Worm (Caenorhabditis elegans) whole organism, L4/young adult: Measurements from ENCODE around the gene apc-2.

Source experiments
- W03F9.2 ChIP-seq: fragments of 150-350 bp; optimal IDR thresholded peaks from 2 replicates; lab custom pipeline; 2014; ENCODE audit warnings: missing biosample characterization, missing genetic modification characterization
- dao-5 ChIP-seq: sonication (generic microtip); optimal IDR thresholded peaks from 2 replicates; lab custom pipeline; 2016; ENCODE audit warnings: missing genotype, missing genetic modification characterization, moderate library complexity, missing compliant biosample characterization
- him-1 ChIP-seq: sonication (generic microtip); optimal IDR thresholded peaks from 2 replicates; lab custom pipeline; 2016; ENCODE audit warnings: missing genotype, missing genetic modification reagents, missing genetic modification characterization, missing compliant biosample characterization

Gene apc-2

ce11 chrIII:8063659-8064058 is 16.8 kb upstream of the apc-2 start:
- no peak for TF ChIP-seq W03F9.2
- TF ChIP-seq dao-5, result no peak
- no peak for TF ChIP-seq him-1

- no peak for TF ChIP-seq W03F9.2
- TF ChIP-seq him-1, result no peak
- TF ChIP-seq dao-5, result no peak
Measured at ce11 chrIII:8065101-8065500, 15.3 kb upstream of the apc-2 start.

ce11 chrIII:8066989-8067388 is 13.4 kb upstream of the apc-2 start, which contains the start of gene pros-1:
Gene pros-1 (plus strand): TSS chrIII:8067289.
- TF ChIP-seq dao-5 (no peak), him-1 (no peak), W03F9.2 (no peak)

- no peak for TF ChIP-seq W03F9.2
- TF ChIP-seq him-1, result no peak
- TF ChIP-seq dao-5, result no peak
Measured at ce11 chrIII:8067798-8068197, 12.6 kb upstream of the apc-2 start.

ce11 chrIII:8069206-8069605 is 11.2 kb upstream of the apc-2 start:
- TF ChIP-seq W03F9.2, result no peak
- no peak for TF ChIP-seq dao-5
- no peak for TF ChIP-seq him-1

- TF ChIP-seq W03F9.2 (no peak), him-1 (no peak), dao-5 (no peak)
Measured at ce11 chrIII:8077180-8077579, 3.2 kb upstream of the apc-2 start.

ce11 chrIII:8085355-8085754 is 4.9 kb downstream of the apc-2 start, which contains the start of the genes K06H7.7 and grp-1:
Gene K06H7.7 (minus strand): TSS chrIII:8085475.
Gene grp-1 (plus strand): TSS chrIII:8085705.
- no peak for TF ChIP-seq him-1
- TF ChIP-seq W03F9.2, result peak; percentile 77

- TF ChIP-seq dao-5 (no peak), W03F9.2 (no peak), him-1 (no peak)
Measured at ce11 chrIII:8088235-8088634, 7.8 kb downstream of the apc-2 start, which contains the start of gene vms-1. Gene vms-1 (plus strand): TSS chrIII:8088535.

- TF ChIP-seq him-1, result no peak
- TF ChIP-seq dao-5, result no peak
- TF ChIP-seq W03F9.2, result no peak
Measured at ce11 chrIII:8091408-8091807, 11.0 kb downstream of the apc-2 start, which contains the start of gene idi-1. Gene idi-1 (plus strand): TSS chrIII:8091708.

ce11 chrIII:8093079-8093623 is 12.7 kb downstream of the apc-2 start, which contains the start of gene K06H7.2:
Gene K06H7.2 (plus strand): TSS chrIII:8093573.
- TF ChIP-seq him-1 (no peak), W03F9.2 (peak; percentile 15)

- TF ChIP-seq dao-5, result no peak
- no peak for TF ChIP-seq W03F9.2
- no peak for TF ChIP-seq him-1
Measured at ce11 chrIII:8098116-8098515, 17.7 kb downstream of the apc-2 start, which contains the start of gene K06H7.8. Gene K06H7.8 (minus strand): TSS chrIII:8098216.

ce11 chrIII:8099022-8099421 is 18.6 kb downstream of the apc-2 start, which contains the start of gene K06H7.1:
Gene K06H7.1 (plus strand): TSS chrIII:8099322.
- TF ChIP-seq W03F9.2, result no peak
- no peak for TF ChIP-seq him-1
- no peak for TF ChIP-seq dao-5

ce11 chrIII:8100960-8101359 is 20.5 kb downstream of the apc-2 start, which contains the start of gene plk-1:
Gene plk-1 (plus strand): TSS chrIII:8101348.
- TF ChIP-seq W03F9.2, result peak; percentile 6
- no peak for TF ChIP-seq dao-5

ce11 chrIII:8105771-8106170 is 25.3 kb downstream of the apc-2 start:
- TF ChIP-seq him-1 (no peak), dao-5 (no peak), W03F9.2 (no peak)

- TF ChIP-seq dao-5 (peak; percentile 41), him-1 (peak; percentile 41), W03F9.2 (no peak)
Measured at ce11 chrIII:8106476-8106875, 26.0 kb downstream of the apc-2 start.

ce11 chrIII:8108490-8108889 is 28.1 kb downstream of the apc-2 start, which contains the start of gene C14B9.3:
Gene C14B9.3 (plus strand): TSS chrIII:8108790.
- TF ChIP-seq dao-5 (no peak), him-1 (no peak), W03F9.2 (no peak)
